Fruit fly (Drosophila melanogaster) whole organism, prepupa: ENCODE measurements around the gene CG2260.

ENCODE experiments used
- Blimp-1 ChIP-seq: fragments of 200-800 bp; sonication (Bioruptor generic); optimal IDR thresholded peaks from 3 replicates; lab custom pipeline; 2017; ENCODE audit warnings: missing biosample characterization, missing genetic modification characterization, mild to moderate bottlenecking, moderate library complexity, missing genetic modification reagents
- CG10631 ChIP-seq: fragments of 200-800 bp; sonication (Bioruptor generic); optimal IDR thresholded peaks from 2 replicates; lab custom pipeline; 2016; ENCODE audit warnings: missing biosample characterization, missing genetic modification characterization
- CG11294 ChIP-seq: fragments of 200-800 bp; sonication (Bioruptor generic); IDR thresholded peaks from 2 replicates; pipeline ENCODE4 v1.3.6; 2022; ENCODE audit warnings: missing biosample characterization, missing genetic modification characterization
- CG11762 ChIP-seq: fragments of 200-800 bp; sonication (Bioruptor generic); optimal IDR thresholded peaks from 3 replicates; lab custom pipeline; 2016; ENCODE audit warnings: missing biosample characterization, missing genetic modification characterization; ENCODE audit not compliant: insufficient read depth
- CG11902 ChIP-seq: fragments of 200-800 bp; sonication (Bioruptor generic); optimal IDR thresholded peaks from 3 replicates; lab custom pipeline; 2016; ENCODE audit warnings: missing biosample characterization, missing genetic modification characterization
- CG15336 ChIP-seq: fragments of 200-800 bp; sonication (Bioruptor generic); IDR thresholded peaks from 2 replicates; pipeline ENCODE4 v1.3.6; 2022; ENCODE audit warnings: missing biosample characterization, missing genetic modification characterization
- CG16779 ChIP-seq: fragments of 200-800 bp; sonication (Bioruptor generic); optimal IDR thresholded peaks from 3 replicates; lab custom pipeline; 2017; ENCODE audit warnings: missing biosample characterization, mild to moderate bottlenecking, missing genetic modification characterization
- CG3032 ChIP-seq: fragments of 200-800 bp; optimal IDR thresholded peaks from 2 replicates; lab custom pipeline; 2019; ENCODE audit warnings: missing biosample characterization, mild to moderate bottlenecking, missing genetic modification characterization, moderate library complexity
- CG31627 ChIP-seq: fragments of 200-800 bp; sonication (Bioruptor generic); optimal IDR thresholded peaks from 3 replicates; lab custom pipeline; 2016; ENCODE audit warnings: missing biosample characterization, missing genetic modification characterization
- CG34406 ChIP-seq: fragments of 200-800 bp; sonication (Bioruptor generic); optimal IDR thresholded peaks from 3 replicates; lab custom pipeline; 2016; ENCODE audit warnings: missing biosample characterization, missing genetic modification characterization
- CG6276 ChIP-seq: fragments of 200-800 bp; sonication (Bioruptor generic); optimal IDR thresholded peaks from 2 replicates; lab custom pipeline; 2017; ENCODE audit warnings: missing biosample characterization, mild to moderate bottlenecking, missing genetic modification characterization
- CG6792 ChIP-seq: fragments of 200-800 bp; sonication (Bioruptor generic); optimal IDR thresholded peaks from 3 replicates; lab custom pipeline; 2016; ENCODE audit warnings: missing biosample characterization, missing genetic modification characterization
- CG6808 ChIP-seq: fragments of 200-800 bp; sonication (Bioruptor generic); optimal IDR thresholded peaks from 3 replicates; lab custom pipeline; 2017; ENCODE audit warnings: missing biosample characterization, missing genetic modification characterization, mild to moderate bottlenecking, moderate library complexity, missing genetic modification reagents
- CG6854 ChIP-seq: fragments of 200-800 bp; sonication (Bioruptor generic); optimal IDR thresholded peaks from 2 replicates; lab custom pipeline; 2017; ENCODE audit warnings: missing biosample characterization, mild to moderate bottlenecking, missing genetic modification characterization
- CG7368 ChIP-seq: fragments of 200-800 bp; sonication (Bioruptor generic); optimal IDR thresholded peaks from 3 replicates; lab custom pipeline; 2016; ENCODE audit warnings: missing biosample characterization, missing genetic modification characterization
- CG8119 ChIP-seq: fragments of 200-800 bp; sonication (Bioruptor generic); IDR thresholded peaks from 3 replicates; pipeline ENCODE4 v1.3.6; 2022; ENCODE audit warnings: missing biosample characterization, missing genetic modification characterization
- CG8319 ChIP-seq: fragments of 200-800 bp; sonication (Bioruptor generic); optimal IDR thresholded peaks from 3 replicates; lab custom pipeline; 2016; ENCODE audit warnings: missing biosample characterization, missing genetic modification characterization
- CG9139 ChIP-seq: fragments of 200-800 bp; sonication (Bioruptor generic); optimal IDR thresholded peaks from 3 replicates; lab custom pipeline; 2017; ENCODE audit warnings: missing biosample characterization, mild to moderate bottlenecking, missing genetic modification characterization
- Eip78C ChIP-seq: fragments of 200-800 bp; sonication (Bioruptor generic); peaks from one replicate; lab custom pipeline; 2016; ENCODE audit warnings: missing biosample characterization, missing genetic modification characterization
- Ets21C ChIP-seq: fragments of 200-800 bp; sonication (Bioruptor generic); optimal IDR thresholded peaks from 3 replicates; lab custom pipeline; 2016; ENCODE audit warnings: missing biosample characterization, missing genetic modification characterization
- Gug ChIP-seq: fragments of 200-800 bp; sonication (Bioruptor generic); IDR thresholded peaks from 2 replicates; pipeline ENCODE4 v1.3.6; 2022; ENCODE audit warnings: missing biosample characterization, missing genetic modification characterization
- Hr38 ChIP-seq: sonication (Bioruptor generic); optimal IDR thresholded peaks from 2 replicates; lab custom pipeline; 2016; ENCODE audit warnings: missing biosample characterization, missing genetic modification characterization
- Met ChIP-seq: fragments of 200-800 bp; sonication (Bioruptor generic); optimal IDR thresholded peaks from 3 replicates; lab custom pipeline; 2016; ENCODE audit warnings: missing biosample characterization, missing genetic modification characterization
- OdsH ChIP-seq: fragments of 200-800 bp; sonication (Bioruptor generic); optimal IDR thresholded peaks from 3 replicates; lab custom pipeline; 2016; ENCODE audit warnings: missing biosample characterization, missing genetic modification characterization
- Sox102F ChIP-seq: fragments of 200-800 bp; sonication (Bioruptor generic); optimal IDR thresholded peaks from 2 replicates; lab custom pipeline; 2016; ENCODE audit warnings: missing biosample characterization, mild to moderate bottlenecking, missing genetic modification characterization
- Sox14 ChIP-seq: fragments of 200-800 bp; sonication (Bioruptor generic); optimal IDR thresholded peaks from 3 replicates; lab custom pipeline; 2016; ENCODE audit warnings: missing biosample characterization, missing genetic modification characterization
- Sox15 ChIP-seq: fragments of 200-800 bp; sonication (Bioruptor generic); optimal IDR thresholded peaks from 3 replicates; lab custom pipeline; 2016; ENCODE audit warnings: missing biosample characterization, missing genetic modification characterization
- achi ChIP-seq: fragments of 200-800 bp; sonication (Bioruptor generic); optimal IDR thresholded peaks from 3 replicates; lab custom pipeline; 2016; ENCODE audit warnings: missing biosample characterization, missing genetic modification characterization
- cyc ChIP-seq: fragments of 200-800 bp; sonication (Bioruptor generic); optimal IDR thresholded peaks from 3 replicates; lab custom pipeline; 2016; ENCODE audit warnings: missing biosample characterization, missing genetic modification characterization
- dsx ChIP-seq: fragments of 200-800 bp; optimal IDR thresholded peaks from 3 replicates; lab custom pipeline; 2019; ENCODE audit warnings: missing biosample characterization, mild to moderate bottlenecking, missing genetic modification characterization, moderate library complexity; ENCODE audit not compliant: poor library complexity, severe bottlenecking
- esn ChIP-seq: fragments of 200-800 bp; sonication (Bioruptor generic); optimal IDR thresholded peaks from 2 replicates; lab custom pipeline; 2016; ENCODE audit warnings: missing biosample characterization, mild to moderate bottlenecking, missing genetic modification characterization, moderate library complexity
- fd59A ChIP-seq: fragments of 200-800 bp; sonication (Bioruptor generic); optimal IDR thresholded peaks from 2 replicates; lab custom pipeline; 2017; ENCODE audit warnings: missing biosample characterization, mild to moderate bottlenecking, missing genetic modification characterization, missing genetic modification reagents
- fd85E ChIP-seq: fragments of 200-800 bp; sonication (Bioruptor generic); optimal IDR thresholded peaks from 3 replicates; lab custom pipeline; 2016; ENCODE audit warnings: missing biosample characterization, missing genetic modification characterization
- fkh ChIP-seq: fragments of 200-800 bp; sonication (Bioruptor generic); optimal IDR thresholded peaks from 3 replicates; lab custom pipeline; 2017; ENCODE audit warnings: missing biosample characterization, mild to moderate bottlenecking, missing genetic modification characterization, moderate library complexity
- lz ChIP-seq: fragments of 200-800 bp; sonication (Bioruptor generic); optimal IDR thresholded peaks from 3 replicates; lab custom pipeline; 2016; ENCODE audit warnings: missing biosample characterization, missing genetic modification characterization
- pdm3 ChIP-seq: fragments of 200-800 bp; sonication (Bioruptor generic); optimal IDR thresholded peaks from 3 replicates; lab custom pipeline; 2016; ENCODE audit warnings: missing biosample characterization, missing genetic modification characterization
- salr ChIP-seq, 2 experiments: fragments of 200-800 bp; sonication (Bioruptor generic); optimal IDR thresholded peaks; 3 replicates each; lab custom pipeline; 2016 to 2018; ENCODE audit warnings: missing biosample characterization in 2 of 2, missing genetic modification characterization in 2 of 2, mild to moderate bottlenecking in 1 of 2
- spab ChIP-seq: fragments of 200-800 bp; sonication (Bioruptor generic); optimal IDR thresholded peaks from 2 replicates; lab custom pipeline; 2017; ENCODE audit warnings: missing biosample characterization, mild to moderate bottlenecking, missing genetic modification characterization, missing genetic modification reagents
- ss ChIP-seq, 2 experiments: fragments of 200-800 bp; sonication (Bioruptor generic); optimal IDR thresholded peaks; 2 replicates in 1 of 2; 3 replicates in 1 of 2; lab custom pipeline; 2017 to 2018; ENCODE audit warnings: mild to moderate bottlenecking in 2 of 2, missing biosample characterization in 2 of 2, missing genetic modification characterization in 2 of 2, moderate library complexity in 1 of 2
- topi ChIP-seq: fragments of 200-800 bp; sonication (Bioruptor generic); optimal IDR thresholded peaks from 3 replicates; lab custom pipeline; 2016; ENCODE audit warnings: missing biosample characterization, missing genetic modification characterization
- vri ChIP-seq: fragments of 200-800 bp; sonication (Bioruptor generic); optimal IDR thresholded peaks from 3 replicates; lab custom pipeline; 2016; ENCODE audit warnings: missing biosample characterization, mild to moderate bottlenecking, missing genetic modification characterization

Gene CG2260

dm6 chrX:8122834-8123233 lies 1.9 kb upstream of the CG2260 start (continued):
- TF ChIP-seq CG16779: no peak
- peak; percentile 25 for TF ChIP-seq CG6792 (GFP tag; lab: Kevin White, UChicago)
- TF ChIP-seq Sox14: peak; percentile 28
- no peak for TF ChIP-seq CG8319
- TF ChIP-seq CG11902 (GFP tag; lab: Kevin White, UChicago): peak; percentile 5
- TF ChIP-seq salr (GFP tag; optimal IDR thresholded peaks at IDR 0.05; lab: Kevin White, UChicago): peak in 1 of 2 experiments; percentile 38
- no peak for TF ChIP-seq Ets21C (GFP tag; lab: Kevin White, UChicago)
- TF ChIP-seq Gug (GFP tag; lab: Robert Waterston, UW): no peak
- TF ChIP-seq CG34406 (GFP tag; lab: Kevin White, UChicago): no peak
- TF ChIP-seq CG31627 (GFP tag; lab: Kevin White, UChicago): no peak
- no peak for TF ChIP-seq Sox102F (GFP tag; lab: Kevin White, UChicago)
- TF ChIP-seq cyc (GFP tag; lab: Kevin White, UChicago): no peak
- TF ChIP-seq Blimp-1: no peak

- TF ChIP-seq CG11294 (no peak), fd85E (GFP tag; lab: Kevin White, UChicago) (no peak), CG11762 (no peak), CG10631 (GFP tag; lab: Kevin White, UChicago) (no peak), topi (GFP tag; lab: Kevin White, UChicago) (no peak), CG34406 (GFP tag; lab: Kevin White, UChicago) (no peak), CG6808 (no peak), CG3032 (tag; lab: Kevin White, UChicago) (no peak), Met (GFP tag; lab: Kevin White, UChicago) (no peak), dsx (GFP tag; lab: Kevin White, UChicago) (no peak), CG6854 (GFP tag; lab: Kevin White, UChicago) (no peak), CG6276 (no peak), lz (GFP tag; lab: Kevin White, UChicago) (no peak), Sox15 (GFP tag; lab: Kevin White, UChicago) (no peak), Sox102F (GFP tag; lab: Kevin White, UChicago) (no peak), OdsH (GFP tag; lab: Kevin White, UChicago) (no peak), CG9139 (GFP tag; lab: Kevin White, UChicago) (no peak), spab (GFP tag; lab: Kevin White, UChicago) (no peak)
Observed at dm6 chrX:8116813-8117212, 4.1 kb downstream of the CG2260 start, which contains the start of gene CG1575. TSS of gene CG1575 (plus strand) at chrX:8117012.

DNA sequence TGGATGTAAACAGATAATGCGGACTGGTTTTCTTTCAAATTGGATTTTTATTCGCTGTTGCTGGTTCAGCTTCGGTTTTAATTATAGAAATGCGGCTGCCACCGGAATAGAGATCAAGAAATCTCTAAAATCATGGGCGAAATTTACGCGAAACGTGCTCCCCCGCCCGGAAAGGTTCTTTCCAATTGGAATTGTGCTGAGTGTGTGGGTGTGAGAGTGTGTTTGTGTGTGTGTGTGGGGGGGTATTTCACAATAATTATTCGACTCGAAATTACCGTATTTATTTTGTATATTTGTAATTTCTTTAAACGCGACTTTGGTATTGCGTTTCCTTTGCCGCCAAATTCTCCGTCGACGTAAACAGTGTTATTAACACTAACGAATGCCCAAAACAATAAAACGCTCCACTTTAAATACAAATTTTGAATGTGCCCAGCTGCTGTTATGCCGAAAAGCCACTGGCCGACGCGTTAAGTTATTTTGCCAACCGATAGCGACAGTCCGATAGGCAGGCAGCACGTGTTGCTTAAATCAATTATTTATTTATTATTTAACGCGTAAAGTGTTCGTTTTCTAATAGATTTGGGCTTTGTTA lies 5.1 kb downstream of the CG2260 start, which contains the start of gene Gclc:
Gclc (minus strand) TSS at position 431 of the 595 bp plus-strand sequence.
- TF ChIP-seq pdm3 (GFP tag; lab: Kevin White, UChicago) (no peak), vri (GFP tag; lab: Kevin White, UChicago) (no peak), CG7368 (GFP tag; lab: Kevin White, UChicago) (no peak), Eip78C (GFP tag; lab: Kevin White, UChicago) (peak; percentile 84), CG16779 (peak; percentile 3), CG6276 (peak; percentile 4), fkh (GFP tag; lab: Kevin White, UChicago) (peak; percentile 5), cyc (GFP tag; lab: Kevin White, UChicago) (no peak)
- TF ChIP-seq, all 60 proteins: peak for 4

dm6 chrX:8115343-8115676 lies 5.6 kb downstream of the CG2260 start:
- TF ChIP-seq dsx (GFP tag; lab: Kevin White, UChicago) (no peak), ss (GFP tag; optimal IDR thresholded peaks at IDR 0.05; lab: Kevin White, UChicago) (no peak), esn (GFP tag; lab: Kevin White, UChicago) (no peak), Hr38 (GFP tag; lab: Kevin White, UChicago) (no peak), CG7368 (GFP tag; lab: Kevin White, UChicago) (no peak), fd85E (GFP tag; lab: Kevin White, UChicago) (no peak), Eip78C (GFP tag; lab: Kevin White, UChicago) (no peak), Met (GFP tag; lab: Kevin White, UChicago) (no peak), CG15336 (GFP tag; lab: Robert Waterston, UW) (no peak), Sox14 (no peak), lz (GFP tag; lab: Kevin White, UChicago) (no peak), fd59A (GFP tag; lab: Kevin White, UChicago) (no peak), CG8119 (GFP tag; lab: Robert Waterston, UW) (no peak), CG6854 (GFP tag; lab: Kevin White, UChicago) (no peak), CG11762 (no peak), achi (GFP tag; lab: Kevin White, UChicago) (no peak), Sox102F (GFP tag; lab: Kevin White, UChicago) (no peak), CG6276 (no peak)
